Fruit fly (Drosophila melanogaster): ENCODE data around the gene sqz.
A peak's percentile ranks its signal among the peaks of the same experiment; 100 is the strongest.

The sqz gene

dm6 chr3R:19147511-19148239, 16.3 kb upstream of the sqz start, which contains the start of gene Ppcs (continued):
- TF ChIP-seq CG13624 (GFP tag; optimal IDR thresholded peaks at IDR 0.05) = peak; percentile 83
- no peak for TF ChIP-seq danr (GFP tag; IDR thresholded peaks at IDR 0.05)
- TF ChIP-seq CG8944 (GFP tag; optimal IDR thresholded peaks at IDR 0.05) = peak; percentile 65
- peak; percentile 41 for TF ChIP-seq CG1603 (tag; optimal IDR thresholded peaks at IDR 0.05)
- peak; percentile 46 for TF ChIP-seq p53 (GFP tag; optimal IDR thresholded peaks at IDR 0.05)
- TF ChIP-seq CG5180 (GFP tag; optimal IDR thresholded peaks at IDR 0.05) = peak; percentile 30
- TF ChIP-seq CG9437 (GFP tag; optimal IDR thresholded peaks at IDR 0.05) = peak; percentile 57
- TF ChIP-seq tup (GFP tag; optimal IDR thresholded peaks at IDR 0.05) = no peak
- peak; percentile 40 for TF ChIP-seq Asciz (GFP tag; optimal IDR thresholded peaks at IDR 0.05)
- TF ChIP-seq CG17186 (GFP tag; optimal IDR thresholded peaks at IDR 0.05) = peak; percentile 83
- TF ChIP-seq kni (GFP tag; optimal IDR thresholded peaks at IDR 0.05) = peak; percentile 70
- no peak for TF ChIP-seq CkIIα-i1 (GFP tag; IDR thresholded peaks at IDR 0.05)
- TF ChIP-seq CG17829 (tag; optimal IDR thresholded peaks at IDR 0.05) = peak; percentile 10
- peak; percentile 88 for TF ChIP-seq CG10543 (GFP tag; optimal IDR thresholded peaks at IDR 0.05)
- peak; percentile 81 for TF ChIP-seq sens (GFP tag)
- peak; percentile 45; the same call in 1 of the 2 replicates for TF ChIP-seq klu (GFP tag; IDR thresholded peaks at IDR 0.05)
- TF ChIP-seq CG4617 (GFP tag; optimal IDR thresholded peaks at IDR 0.05; ENCODE audit: borderline replicate concordance) = peak; percentile 71
- no peak for TF ChIP-seq dati (GFP tag; IDR thresholded peaks at IDR 0.05)

dm6 chr3R:19150856-19151651, 13.0 kb upstream of the sqz start:
- peak; percentile 77 for TF ChIP-seq sqz (GFP tag; optimal IDR thresholded peaks at IDR 0.05)
- TF ChIP-seq slbo (GFP tag; IDR thresholded peaks at IDR 0.05) = 0 out of 2 replicates have a peak, but pooled peaks have one; percentile 12
- no peak for TF ChIP-seq CG4282 (GFP tag; optimal IDR thresholded peaks at IDR 0.05)
- TF ChIP-seq crol (GFP tag; IDR thresholded peaks at IDR 0.05) = peak; percentile 28; the same call in 1 of the 2 replicates
- TF ChIP-seq Med (GFP tag) = peak; percentile 50
- peak; percentile 39 for TF ChIP-seq kni (GFP tag; optimal IDR thresholded peaks at IDR 0.05)
- peak; percentile 2 for TF ChIP-seq abd-A (tag; optimal IDR thresholded peaks at IDR 0.05)
- no peak for TF ChIP-seq CG32772 (GFP tag; IDR thresholded peaks at IDR 0.05)
- TF ChIP-seq fu2 (GFP tag; optimal IDR thresholded peaks at IDR 0.05) = no peak
- TF ChIP-seq oc (tag; optimal IDR thresholded peaks at IDR 0.05) = peak; percentile 45
- peak; percentile 78 for TF ChIP-seq vvl (GFP tag; IDR thresholded peaks at IDR 0.05)
- peak; percentile 58 for TF ChIP-seq kay (GFP tag; optimal IDR thresholded peaks at IDR 0.05)
- TF ChIP-seq peb (GFP tag; IDR thresholded peaks at IDR 0.05) = no peak
- no peak for TF ChIP-seq jumu (GFP tag; optimal IDR thresholded peaks at IDR 0.05)
- no peak for TF ChIP-seq cg (GFP tag; optimal IDR thresholded peaks at IDR 0.05)
- 0 out of 3 replicates have a peak, but pooled peaks have one; percentile 27 for TF ChIP-seq knrl (GFP tag; IDR thresholded peaks at IDR 0.05; ENCODE audit: partially characterized antibody)

dm6 chr3R:19151848-19152787, 11.9 kb upstream of the sqz start:
- TF ChIP-seq CG11093 (GFP tag; IDR thresholded peaks at IDR 0.05) = 0 out of 3 replicates have a peak, but pooled peaks have one; percentile 13
- TF ChIP-seq Oaz (GFP tag; IDR thresholded peaks at IDR 0.05) = 0 out of 2 replicates have a peak, but pooled peaks have one; percentile 9
- peak; percentile 2 for TF ChIP-seq CG10654 (GFP tag; optimal IDR thresholded peaks at IDR 0.05)
- TF ChIP-seq CG11504 (tag; optimal IDR thresholded peaks at IDR 0.05) = peak; percentile 53
- no peak for TF ChIP-seq Chrac-16 (GFP tag; optimal IDR thresholded peaks at IDR 0.05)
- TF ChIP-seq kah (GFP tag; optimal IDR thresholded peaks at IDR 0.05) = no peak
- TF ChIP-seq pan (optimal IDR thresholded peaks at IDR 0.05) = no peak
- TF ChIP-seq pan (GFP tag; optimal IDR thresholded peaks at IDR 0.05 in 1 of 2, IDR thresholded peaks at IDR 0.05 in 1 of 2) = peak in 1 of 2 experiments; percentile 60
- TF ChIP-seq CG9876 (GFP tag; optimal IDR thresholded peaks at IDR 0.05) = no peak
- TF ChIP-seq al (GFP tag; IDR thresholded peaks at IDR 0.05) = peak; percentile 49; the same call in 1 of the 2 replicates
- TF ChIP-seq CG15269 (tag; optimal IDR thresholded peaks at IDR 0.05) = peak; percentile 60
- 0 out of 2 replicates have a peak, but pooled peaks have one; percentile 33 for TF ChIP-seq CG43689 (GFP tag; IDR thresholded peaks at IDR 0.05)

Data from whole organism, embryonic.